Fruit fly (Drosophila melanogaster): Measurements from ENCODE around the gene porin.
A peak's percentile ranks its signal among the peaks of the same experiment; 100 is the strongest.

Gene porin

dm6 chr2L:10849511-10850191, 997 bp downstream of the porin start, which contains the start of gene SmydA-3 (continued):
- TF ChIP-seq CG8319 (GFP tag; optimal IDR thresholded peaks at IDR 0.05) (no peak), svp (GFP tag) (no peak), CG8632 (GFP tag; optimal IDR thresholded peaks at IDR 0.05) (peak; percentile 30), Hr4 (GFP tag; optimal IDR thresholded peaks at IDR 0.05) (peak; percentile 58), Blimp-1 (GFP tag; optimal IDR thresholded peaks at IDR 0.05) (no peak), CG34406 (GFP tag; optimal IDR thresholded peaks at IDR 0.05) (peak; percentile 49), Eip93F (GFP tag; optimal IDR thresholded peaks at IDR 0.05) (no peak), Eip75B (GFP tag; optimal IDR thresholded peaks at IDR 0.05) (no peak), CG4318 (GFP tag; optimal IDR thresholded peaks at IDR 0.05) (peak; percentile 50), Sox102F (GFP tag; optimal IDR thresholded peaks at IDR 0.05) (no peak), spab (GFP tag; optimal IDR thresholded peaks at IDR 0.05) (no peak), CG11294 (GFP tag; IDR thresholded peaks at IDR 0.05) (0 out of 2 replicates have a peak, but pooled peaks have one; percentile 32), CG6808 (GFP tag; optimal IDR thresholded peaks at IDR 0.05) (no peak), CG32006 (GFP tag; optimal IDR thresholded peaks at IDR 0.05) (peak; percentile 81), net (GFP tag; optimal IDR thresholded peaks at IDR 0.05) (peak; percentile 66), OdsH (GFP tag; optimal IDR thresholded peaks at IDR 0.05) (no peak), Ets21C (GFP tag; optimal IDR thresholded peaks at IDR 0.05) (no peak), Eip78C (GFP tag) (peak; percentile 74), dsx (GFP tag; optimal IDR thresholded peaks at IDR 0.05; ENCODE audit: poor library complexity, severe bottlenecking) (no peak), fd85E (GFP tag; optimal IDR thresholded peaks at IDR 0.05) (no peak), CG15336 (GFP tag; IDR thresholded peaks at IDR 0.05) (peak; percentile 75), CG10631 (GFP tag; optimal IDR thresholded peaks at IDR 0.05) (no peak), Smox (GFP tag; optimal IDR thresholded peaks at IDR 0.05) (no peak), CG8119 (GFP tag; IDR thresholded peaks at IDR 0.05) (peak; percentile 69; the same call in 2 of the 3 replicates), Met (GFP tag; optimal IDR thresholded peaks at IDR 0.05) (no peak)

DNA sequence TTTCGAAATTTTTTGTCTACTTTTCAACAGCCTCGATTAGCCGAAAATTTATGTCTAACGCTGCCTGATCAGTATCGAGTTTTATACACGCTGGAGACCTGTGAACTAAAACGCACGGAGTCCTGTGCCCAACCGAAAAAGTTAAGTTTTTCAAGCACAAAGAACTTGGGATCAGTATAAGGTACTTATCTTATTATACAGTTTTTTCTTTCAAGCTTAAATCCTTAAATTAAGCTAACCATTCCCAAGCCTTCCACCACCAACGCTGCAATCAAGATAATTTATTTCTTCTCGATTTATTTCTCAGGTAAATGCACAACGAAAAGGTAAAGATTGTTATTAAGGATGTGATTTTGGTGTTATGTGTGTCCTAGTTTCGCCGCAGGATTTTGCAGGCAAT, 3.7 kb downstream of the porin start, which contains the start of gene Porin2:
Gene Porin2, minus strand, starts transcription at position 101 of the 400 bp plus-strand sequence.
- TF ChIP-seq achi (GFP tag; optimal IDR thresholded peaks at IDR 0.05) = no peak
- no peak for TF ChIP-seq spab (GFP tag; optimal IDR thresholded peaks at IDR 0.05)

dm6 chr2L:10845564-10845963, 5.1 kb downstream of the porin start, which contains the start of the genes CG17139 and CG17140:
Gene CG17139 (minus strand): TSS chr2L:10845664.
Gene CG17140 (minus strand): TSS chr2L:10845664.
- TF ChIP-seq ss (GFP tag; optimal IDR thresholded peaks at IDR 0.05) (no peak), CG6276 (GFP tag; optimal IDR thresholded peaks at IDR 0.05) (no peak), CG3032 (tag; optimal IDR thresholded peaks at IDR 0.05) (no peak), Sox102F (GFP tag; optimal IDR thresholded peaks at IDR 0.05) (no peak), Smox (GFP tag; optimal IDR thresholded peaks at IDR 0.05) (no peak), Eip78C (GFP tag) (no peak), CG6808 (GFP tag; optimal IDR thresholded peaks at IDR 0.05) (no peak)

- TF ChIP-seq svp (GFP tag) (peak; percentile 74), fd85E (GFP tag; optimal IDR thresholded peaks at IDR 0.05) (peak; percentile 8), Sox14 (GFP tag; optimal IDR thresholded peaks at IDR 0.05) (peak; percentile 70), CG11902 (GFP tag; optimal IDR thresholded peaks at IDR 0.05) (no peak), vri (GFP tag; optimal IDR thresholded peaks at IDR 0.05) (peak; percentile 42)
Observed at dm6 chr2L:10842326-10842725, 8.3 kb downstream of the porin start, which contains the start of gene CG6700. Gene CG6700 (minus strand): TSS chr2L:10842597.

- TF ChIP-seq Sox15 (GFP tag; optimal IDR thresholded peaks at IDR 0.05) (no peak), dac (GFP tag; optimal IDR thresholded peaks at IDR 0.05) (no peak), Met (GFP tag; optimal IDR thresholded peaks at IDR 0.05) (no peak), Eip78C (GFP tag) (no peak), CG8319 (GFP tag; optimal IDR thresholded peaks at IDR 0.05) (no peak), CG3919 (GFP tag; optimal IDR thresholded peaks at IDR 0.05) (no peak), CG31627 (GFP tag; optimal IDR thresholded peaks at IDR 0.05) (no peak), pdm3 (GFP tag; optimal IDR thresholded peaks at IDR 0.05) (no peak), esn (GFP tag; optimal IDR thresholded peaks at IDR 0.05) (no peak), CG15336 (GFP tag; IDR thresholded peaks at IDR 0.05) (no peak), ss (GFP tag; optimal IDR thresholded peaks at IDR 0.05) (no peak), Gug (GFP tag; IDR thresholded peaks at IDR 0.05) (no peak), spab (GFP tag; optimal IDR thresholded peaks at IDR 0.05) (no peak), CG34406 (GFP tag; optimal IDR thresholded peaks at IDR 0.05) (no peak), eg (GFP tag; IDR thresholded peaks at IDR 0.05) (no peak), svp (GFP tag) (no peak)
Observed at dm6 chr2L:10841619-10842018, 9.0 kb downstream of the porin start.

All from whole organism, prepupa.